2 fruit fly cellular contexts compared by ENCODE assay signal in genomic region chr3L:766293-766664, dm6.
TF ChIP-seq lines count a peak whose summit lies in the region.

No protein-coding gene starts in this region.

TF ChIP-seq in whole organism, embryonic, 481 proteins besides CTCF, POLR2A, EP300 and RAD21 (continued from another document):
- TF ChIP-seq Six4 (GFP tag; optimal IDR thresholded peaks at IDR 0.05; lab: Kevin White, UChicago) (no peak), bsh (GFP tag; optimal IDR thresholded peaks at IDR 0.05; lab: Kevin White, UChicago) (peak in 1 of 2 experiments; percentile 3), CG9727 (GFP tag; optimal IDR thresholded peaks at IDR 0.05; lab: Kevin White, UChicago) (no peak), hbn (GFP tag; IDR thresholded peaks at IDR 0.05; lab: Robert Waterston, UW; ENCODE audit: partially characterized antibody) (no peak), unpg (GFP tag; optimal IDR thresholded peaks at IDR 0.05; lab: Kevin White, UChicago) (peak; percentile 9), row (GFP tag; IDR thresholded peaks at IDR 0.05; lab: Robert Waterston, UW) (0 out of 3 replicates have a peak, but pooled peaks have one; percentile 8), CG12071 (GFP tag; optimal IDR thresholded peaks at IDR 0.05; lab: Kevin White, UChicago) (no peak), zf30C (GFP tag; optimal IDR thresholded peaks at IDR 0.05; lab: Kevin White, UChicago) (peak; percentile 11), Bgb (GFP tag; IDR thresholded peaks at IDR 0.05; lab: Robert Waterston, UW; ENCODE audit: partially characterized antibody) (no peak), jumu (GFP tag; optimal IDR thresholded peaks at IDR 0.05; lab: Kevin White, UChicago) (no peak), chn (GFP tag; optimal IDR thresholded peaks at IDR 0.05; lab: Kevin White, UChicago) (no peak), CG1024 (GFP tag; IDR thresholded peaks at IDR 0.05; lab: Robert Waterston, UW) (0 out of 2 replicates have a peak, but pooled peaks have one; percentile 7), sr (GFP tag; IDR thresholded peaks at IDR 0.05; lab: Robert Waterston, UW) (no peak), Ets65A (GFP tag; lab: Kevin White, UChicago) (peak; percentile 23), CG11085 (GFP tag; IDR thresholded peaks at IDR 0.05; lab: Robert Waterston, UW) (no peak), wek (GFP tag; optimal IDR thresholded peaks at IDR 0.05; lab: Kevin White, UChicago) (no peak), ken (GFP tag; IDR thresholded peaks at IDR 0.05; lab: Robert Waterston, UW) (0 out of 3 replicates have a peak, but pooled peaks have one; percentile 21), tap (tag; optimal IDR thresholded peaks at IDR 0.05; lab: Kevin White, UChicago) (no peak), psq (GFP tag; optimal IDR thresholded peaks at IDR 0.05; lab: Kevin White, UChicago) (no peak), CG6689 (GFP tag; IDR thresholded peaks at IDR 0.05; lab: Robert Waterston, UW) (no peak), lilli (GFP tag; optimal IDR thresholded peaks at IDR 0.05; lab: Kevin White, UChicago) (no peak), Drgx (GFP tag; IDR thresholded peaks at IDR 0.05; lab: Robert Waterston, UW) (peak; percentile 51; the same call in 1 of the 2 replicates), crol (GFP tag; IDR thresholded peaks at IDR 0.05; lab: Robert Waterston, UW) (no peak), CG2678 (tag; optimal IDR thresholded peaks at IDR 0.05; lab: Kevin White, UChicago) (no peak), CG2875 (GFP tag; optimal IDR thresholded peaks at IDR 0.05; lab: Kevin White, UChicago) (no peak), inv (GFP tag; IDR thresholded peaks at IDR 0.05; lab: Robert Waterston, UW; ENCODE audit: partially characterized antibody) (no peak), dmrt11E (tag; optimal IDR thresholded peaks at IDR 0.05; lab: Kevin White, UChicago) (peak; percentile 29), pnt (GFP tag; optimal IDR thresholded peaks at IDR 0.05; lab: Kevin White, UChicago) (no peak), CG3838 (GFP tag; optimal IDR thresholded peaks at IDR 0.05; lab: Kevin White, UChicago) (no peak), Dad (GFP tag; optimal IDR thresholded peaks at IDR 0.05; lab: Kevin White, UChicago) (no peak), CG1529 (GFP tag; optimal IDR thresholded peaks at IDR 0.05; lab: Kevin White, UChicago) (no peak), B-H1 (GFP tag; IDR thresholded peaks at IDR 0.05; lab: Robert Waterston, UW) (no peak), Rx (GFP tag; IDR thresholded peaks at IDR 0.05; lab: Robert Waterston, UW) (no peak), CG17912 (GFP tag; optimal IDR thresholded peaks at IDR 0.05; lab: Kevin White, UChicago) (no peak), Hmx (GFP tag; optimal IDR thresholded peaks at IDR 0.05; lab: Kevin White, UChicago) (no peak), gem (tag; optimal IDR thresholded peaks at IDR 0.05; lab: Kevin White, UChicago) (peak; percentile 34), toy (GFP tag; IDR thresholded peaks at IDR 0.05; lab: Robert Waterston, UW) (no peak), CG4854 (GFP tag; optimal IDR thresholded peaks at IDR 0.05; lab: Kevin White, UChicago) (no peak), disco-r (GFP tag; optimal IDR thresholded peaks at IDR 0.05; lab: Kevin White, UChicago) (no peak), lov (optimal IDR thresholded peaks at IDR 0.05; lab: Kevin White, UChicago) (no peak), lov (GFP tag; IDR thresholded peaks at IDR 0.05; lab: Robert Waterston, UW) (no peak), Doc3 (GFP tag; IDR thresholded peaks at IDR 0.05; lab: Robert Waterston, UW; ENCODE audit: partially characterized antibody) (no peak), CG12155 (GFP tag; optimal IDR thresholded peaks at IDR 0.05; lab: Kevin White, UChicago) (no peak), Camta (GFP tag; optimal IDR thresholded peaks at IDR 0.05; lab: Kevin White, UChicago) (no peak), CG18764 (GFP tag; optimal IDR thresholded peaks at IDR 0.05; lab: Kevin White, UChicago) (no peak), CG1603 (tag; optimal IDR thresholded peaks at IDR 0.05; lab: Kevin White, UChicago) (no peak), NFAT (GFP tag; IDR thresholded peaks at IDR 0.05; lab: Robert Waterston, UW) (no peak), H2.0 (GFP tag; IDR thresholded peaks at IDR 0.05; lab: Robert Waterston, UW) (no peak), Sox100B (GFP tag; optimal IDR thresholded peaks at IDR 0.05; lab: Kevin White, UChicago) (no peak), cad (GFP tag; optimal IDR thresholded peaks at IDR 0.05; lab: Kevin White, UChicago) (no peak), sima (GFP tag; optimal IDR thresholded peaks at IDR 0.05; lab: Kevin White, UChicago) (no peak), CG11504 (tag; optimal IDR thresholded peaks at IDR 0.05; lab: Kevin White, UChicago) (no peak), CrebB (tag; optimal IDR thresholded peaks at IDR 0.05; lab: Kevin White, UChicago) (no peak)

TF ChIP-seq in whole organism, prepupa, 60 proteins besides CTCF, POLR2A, EP300 and RAD21 (continued from another document):
- TF ChIP-seq dac (GFP tag; optimal IDR thresholded peaks at IDR 0.05; lab: Kevin White, UChicago), result no peak
- TF ChIP-seq lz (GFP tag; optimal IDR thresholded peaks at IDR 0.05; lab: Kevin White, UChicago), result no peak
- TF ChIP-seq Eip75B (GFP tag; optimal IDR thresholded peaks at IDR 0.05; lab: Kevin White, UChicago), result no peak
- TF ChIP-seq dsx (GFP tag; optimal IDR thresholded peaks at IDR 0.05; lab: Kevin White, UChicago; ENCODE audit: poor library complexity, severe bottlenecking), result peak; percentile 34
- peak; percentile 32 for TF ChIP-seq CG34406 (GFP tag; optimal IDR thresholded peaks at IDR 0.05; lab: Kevin White, UChicago)
- no peak for TF ChIP-seq CG16779 (tag; optimal IDR thresholded peaks at IDR 0.05; lab: Kevin White, UChicago)
- TF ChIP-seq ss (GFP tag; optimal IDR thresholded peaks at IDR 0.05; lab: Kevin White, UChicago), result peak; percentile 10 to 11
- TF ChIP-seq Eip78C (GFP tag; lab: Kevin White, UChicago), result no peak
- TF ChIP-seq cyc (GFP tag; optimal IDR thresholded peaks at IDR 0.05; lab: Kevin White, UChicago), result no peak
- no peak for TF ChIP-seq Met (GFP tag; optimal IDR thresholded peaks at IDR 0.05; lab: Kevin White, UChicago)
- peak; percentile 44 for TF ChIP-seq Sox15 (GFP tag; optimal IDR thresholded peaks at IDR 0.05; lab: Kevin White, UChicago)
- no peak for TF ChIP-seq CG7368 (GFP tag; optimal IDR thresholded peaks at IDR 0.05; lab: Kevin White, UChicago)
- TF ChIP-seq fkh (GFP tag; optimal IDR thresholded peaks at IDR 0.05; lab: Kevin White, UChicago), result no peak
- no peak for TF ChIP-seq Ets21C (GFP tag; optimal IDR thresholded peaks at IDR 0.05; lab: Kevin White, UChicago)
- peak; percentile 64 for TF ChIP-seq CG4318 (GFP tag; optimal IDR thresholded peaks at IDR 0.05; lab: Kevin White, UChicago)
- no peak for TF ChIP-seq CG31627 (GFP tag; optimal IDR thresholded peaks at IDR 0.05; lab: Kevin White, UChicago)
- TF ChIP-seq CG9139 (GFP tag; optimal IDR thresholded peaks at IDR 0.05; lab: Kevin White, UChicago), result no peak
- peak; percentile 42 for TF ChIP-seq acj6 (GFP tag; optimal IDR thresholded peaks at IDR 0.05; lab: Kevin White, UChicago)
- peak; percentile 56 for TF ChIP-seq CG11294 (GFP tag; IDR thresholded peaks at IDR 0.05; lab: Robert Waterston, UW)
- TF ChIP-seq CG6276 (GFP tag; optimal IDR thresholded peaks at IDR 0.05; lab: Kevin White, UChicago), result no peak
- no peak for TF ChIP-seq CG6792 (GFP tag; optimal IDR thresholded peaks at IDR 0.05; lab: Kevin White, UChicago)
- TF ChIP-seq CG32006 (GFP tag; optimal IDR thresholded peaks at IDR 0.05; lab: Kevin White, UChicago), result peak; percentile 68
- TF ChIP-seq vri (GFP tag; optimal IDR thresholded peaks at IDR 0.05; lab: Kevin White, UChicago), result no peak
- TF ChIP-seq CG3919 (GFP tag; optimal IDR thresholded peaks at IDR 0.05; lab: Kevin White, UChicago), result peak; percentile 32
- peak; percentile 42 for TF ChIP-seq spab (GFP tag; optimal IDR thresholded peaks at IDR 0.05; lab: Kevin White, UChicago)
- TF ChIP-seq CG1621 (tag; optimal IDR thresholded peaks at IDR 0.05; lab: Kevin White, UChicago), result peak; percentile 43
- TF ChIP-seq Smox (GFP tag; optimal IDR thresholded peaks at IDR 0.05; lab: Kevin White, UChicago), result no peak
- peak; percentile 33 for TF ChIP-seq fd59A (GFP tag; optimal IDR thresholded peaks at IDR 0.05; lab: Kevin White, UChicago)
- TF ChIP-seq Hr38 (GFP tag; optimal IDR thresholded peaks at IDR 0.05; lab: Kevin White, UChicago), result no peak
- TF ChIP-seq Hr4 (GFP tag; optimal IDR thresholded peaks at IDR 0.05; lab: Kevin White, UChicago), result peak; percentile 42
- TF ChIP-seq salr (GFP tag; optimal IDR thresholded peaks at IDR 0.05; lab: Kevin White, UChicago), result peak in 1 of 2 experiments; percentile 40
- TF ChIP-seq esn (GFP tag; optimal IDR thresholded peaks at IDR 0.05; lab: Kevin White, UChicago), result no peak
- TF ChIP-seq CG8119 (GFP tag; IDR thresholded peaks at IDR 0.05; lab: Robert Waterston, UW), result peak; percentile 60
- no peak for TF ChIP-seq Hr39 (GFP tag; optimal IDR thresholded peaks at IDR 0.05; lab: Kevin White, UChicago)
- peak; percentile 57 for TF ChIP-seq OdsH (GFP tag; optimal IDR thresholded peaks at IDR 0.05; lab: Kevin White, UChicago)
- TF ChIP-seq CG15336 (GFP tag; IDR thresholded peaks at IDR 0.05; lab: Robert Waterston, UW), result peak; percentile 55; the same call in 1 of the 2 replicates
- TF ChIP-seq CG10631 (GFP tag; optimal IDR thresholded peaks at IDR 0.05; lab: Kevin White, UChicago), result peak; percentile 38
